Worm (Caenorhabditis elegans) whole organism, L4/young adult: ENCODE results near the gene snrp-40.1.

ENCODE experiments used
- W03F9.2 ChIP-seq: fragments of 150-350 bp; optimal IDR thresholded peaks from 2 replicates; lab custom pipeline; 2014; ENCODE audit warnings: missing biosample characterization, missing genetic modification characterization
- dao-5 ChIP-seq: sonication (generic microtip); optimal IDR thresholded peaks from 2 replicates; lab custom pipeline; 2016; ENCODE audit warnings: missing genotype, missing genetic modification characterization, moderate library complexity, missing compliant biosample characterization
- him-1 ChIP-seq: sonication (generic microtip); optimal IDR thresholded peaks from 2 replicates; lab custom pipeline; 2016; ENCODE audit warnings: missing genotype, missing genetic modification reagents, missing genetic modification characterization, missing compliant biosample characterization

The snrp-40.1 gene

ce11 chrX:11316750-11317149 lies 17.2 kb upstream of the snrp-40.1 start, which contains the start of gene nlp-57:
Gene nlp-57, plus strand, starts transcription at chrX:11317050.
- TF ChIP-seq him-1 (tag; lab: Kevin White, UChicago) = no peak
- TF ChIP-seq dao-5 (tag; lab: Kevin White, UChicago) = no peak
- TF ChIP-seq W03F9.2 (tag; lab: Kevin White, UChicago) = no peak

- no peak for TF ChIP-seq him-1 (tag; lab: Kevin White, UChicago)
- TF ChIP-seq W03F9.2 (tag; lab: Kevin White, UChicago) = no peak
- no peak for TF ChIP-seq dao-5 (tag; lab: Kevin White, UChicago)
Measured at ce11 chrX:11315392-11315791, 15.8 kb upstream of the snrp-40.1 start, which contains the start of gene F08G12.11. Gene F08G12.11, minus strand, starts transcription at chrX:11315572.

DNA sequence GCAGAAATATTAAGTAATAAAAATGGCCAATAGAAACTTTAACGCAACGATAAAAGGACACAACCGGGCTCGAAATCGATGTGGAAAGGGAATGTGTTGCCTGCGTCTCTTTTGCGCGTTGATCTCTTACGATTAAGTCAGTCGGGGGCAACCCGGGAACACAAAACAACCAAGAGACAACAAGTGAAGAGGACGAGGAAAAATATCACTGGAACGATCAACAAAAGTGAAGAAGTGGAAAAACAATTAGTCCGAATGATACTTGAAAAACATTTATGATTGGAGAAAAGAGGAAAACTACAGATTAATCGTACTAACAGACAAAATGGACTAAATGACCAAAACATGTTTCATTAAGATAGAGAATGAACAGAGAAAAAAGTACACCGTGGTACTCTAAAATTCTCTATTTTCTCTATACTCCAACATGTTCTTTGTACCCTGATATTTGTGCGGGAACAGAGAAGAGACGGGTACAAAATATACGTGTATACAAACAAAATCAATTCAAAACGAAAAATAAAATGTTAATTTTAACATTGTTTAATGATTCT lies 10.8 kb upstream of the snrp-40.1 start, which contains the start of gene F08G12.5:
Gene F08G12.5 (minus strand): TSS at position 1 of the 554 bp plus-strand sequence.
- TF ChIP-seq dao-5 (tag; lab: Kevin White, UChicago) (no peak), W03F9.2 (tag; lab: Kevin White, UChicago) (no peak), him-1 (tag; lab: Kevin White, UChicago) (no peak)

DNA sequence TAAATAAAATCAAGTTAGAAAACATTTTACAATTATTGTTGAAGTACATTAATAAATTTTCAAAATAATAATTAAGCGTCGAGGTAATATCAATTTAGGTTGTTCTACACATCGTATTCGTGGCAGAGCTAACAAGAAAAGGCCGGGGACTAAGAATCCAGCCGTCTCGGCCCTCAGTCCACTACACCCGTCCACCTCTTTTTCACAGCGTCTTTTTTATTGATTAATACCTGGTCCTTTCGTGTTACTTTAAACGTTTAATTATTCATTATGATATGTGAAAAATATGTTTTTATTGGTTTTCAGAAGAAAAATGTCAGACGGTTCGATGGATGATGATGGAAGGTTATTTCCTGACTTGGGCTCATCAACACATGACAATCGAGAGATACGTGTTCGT lies 7.5 kb upstream of the snrp-40.1 start, which contains the start of gene vhl-1:
Gene vhl-1 (plus strand): TSS at position 301 of the 400 bp plus-strand sequence.
- no peak for TF ChIP-seq dao-5 (tag; lab: Kevin White, UChicago)
- no peak for TF ChIP-seq W03F9.2 (tag; lab: Kevin White, UChicago)
- no peak for TF ChIP-seq him-1 (tag; lab: Kevin White, UChicago)

DNA sequence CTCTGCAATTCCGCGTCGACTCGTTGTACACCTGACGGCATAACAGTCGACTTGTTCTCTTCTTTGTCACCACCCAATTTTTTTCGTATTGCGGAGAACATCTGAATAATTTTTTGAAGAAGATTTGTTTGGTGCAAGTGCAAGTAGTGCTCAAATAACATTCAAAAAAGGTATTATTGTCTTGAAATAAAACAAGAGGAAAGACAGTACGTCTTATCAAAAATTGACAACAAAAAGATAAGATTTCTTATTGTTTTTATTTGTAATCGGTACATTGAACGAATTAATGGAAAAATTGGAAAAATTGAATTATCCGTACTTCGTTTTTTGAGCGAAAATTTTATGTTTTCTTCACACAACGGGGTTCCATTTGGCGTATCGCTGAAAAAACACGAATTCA lies 6.2 kb upstream of the snrp-40.1 start, which contains the start of gene F08G12.1:
Gene F08G12.1 (minus strand): TSS at position 101 of the 400 bp plus-strand sequence.
- TF ChIP-seq W03F9.2 (tag; lab: Kevin White, UChicago) (no peak), him-1 (tag; lab: Kevin White, UChicago) (no peak), dao-5 (tag; lab: Kevin White, UChicago) (no peak)

- no peak for TF ChIP-seq dao-5 (tag; lab: Kevin White, UChicago)
Measured at ce11 chrX:11296683-11297365, 2.8 kb downstream of the snrp-40.1 start, which contains the start of gene inx-2. Gene inx-2, minus strand, starts transcription at chrX:11296733.

- no peak for TF ChIP-seq W03F9.2 (tag; lab: Kevin White, UChicago)
- TF ChIP-seq dao-5 (tag; lab: Kevin White, UChicago) = no peak
- TF ChIP-seq him-1 (tag; lab: Kevin White, UChicago) = no peak
Measured at ce11 chrX:11290528-11290927, 9.1 kb downstream of the snrp-40.1 start.

ce11 chrX:11289925-11290324 lies 9.7 kb downstream of the snrp-40.1 start:
- no peak for TF ChIP-seq dao-5 (tag; lab: Kevin White, UChicago)
- no peak for TF ChIP-seq W03F9.2 (tag; lab: Kevin White, UChicago)
- no peak for TF ChIP-seq him-1 (tag; lab: Kevin White, UChicago)

ce11 chrX:11287617-11288016 lies 12.0 kb downstream of the snrp-40.1 start, which contains the start of gene F38B2.4:
Gene F38B2.4, minus strand, starts transcription at chrX:11287717.
- TF ChIP-seq W03F9.2 (tag; lab: Kevin White, UChicago) = no peak
- no peak for TF ChIP-seq him-1 (tag; lab: Kevin White, UChicago)

DNA sequence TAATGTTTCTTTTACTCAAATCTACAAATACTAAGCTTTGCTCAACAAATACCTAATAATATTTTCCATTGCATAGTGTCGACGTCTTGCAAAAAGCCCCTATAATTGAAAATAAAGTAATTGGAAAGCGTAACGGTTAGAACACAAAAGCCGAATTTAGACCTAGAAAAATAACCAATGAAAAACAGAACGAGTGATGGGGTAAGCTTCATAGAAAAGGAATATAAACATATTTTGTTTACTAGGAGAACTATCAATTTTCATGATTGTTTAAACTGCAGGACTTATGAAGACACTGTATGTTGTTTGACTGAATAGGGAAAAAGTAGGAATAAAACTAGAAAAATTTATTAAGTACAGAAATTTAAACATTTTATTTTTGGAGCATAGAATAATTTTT lies 13.3 kb downstream of the snrp-40.1 start, which contains the start of gene F38B2.3:
Gene F38B2.3 (minus strand): TSS at position 101 of the 400 bp plus-strand sequence.
- no peak for TF ChIP-seq him-1 (tag; lab: Kevin White, UChicago)
- TF ChIP-seq dao-5 (tag; lab: Kevin White, UChicago) = no peak
- no peak for TF ChIP-seq W03F9.2 (tag; lab: Kevin White, UChicago)

ce11 chrX:11281148-11281547 lies 18.4 kb downstream of the snrp-40.1 start, which contains the start of gene F38B2.6:
Gene F38B2.6, minus strand, starts transcription at chrX:11281248.
- no peak for TF ChIP-seq him-1 (tag; lab: Kevin White, UChicago)
- TF ChIP-seq dao-5 (tag; lab: Kevin White, UChicago) = no peak
- no peak for TF ChIP-seq W03F9.2 (tag; lab: Kevin White, UChicago)

ce11 chrX:11279276-11279675 lies 20.3 kb downstream of the snrp-40.1 start, which contains the start of gene F38B2.2:
Gene F38B2.2, minus strand, starts transcription at chrX:11279376.
- TF ChIP-seq W03F9.2 (tag; lab: Kevin White, UChicago) = no peak

DNA sequence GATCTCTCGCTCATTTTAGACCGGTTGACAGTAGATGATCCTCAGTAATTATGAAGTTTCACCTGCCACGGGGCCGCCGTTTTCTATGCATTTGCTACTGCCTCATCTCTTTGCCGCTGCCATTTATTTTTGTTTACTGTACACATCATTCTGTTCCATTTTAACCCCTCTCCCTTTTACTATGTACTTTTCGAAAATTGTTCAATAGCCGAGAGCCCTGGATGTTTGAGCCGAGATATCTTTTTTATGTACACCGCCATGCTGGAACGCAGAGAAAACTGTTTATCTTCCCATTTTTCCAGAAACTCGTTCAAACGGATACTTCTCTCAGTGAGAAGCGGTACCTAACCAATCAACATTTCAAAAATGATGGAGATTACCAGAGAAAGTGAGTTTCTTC lies 28.7 kb downstream of the snrp-40.1 start, which contains the start of gene ifa-1:
Gene ifa-1 (plus strand): TSS at position 301 of the 400 bp plus-strand sequence.
- no peak for TF ChIP-seq W03F9.2 (tag; lab: Kevin White, UChicago)
- TF ChIP-seq dao-5 (tag; lab: Kevin White, UChicago) = no peak
- TF ChIP-seq him-1 (tag; lab: Kevin White, UChicago) = no peak
